Fruit fly (Drosophila melanogaster): ENCODE results near the gene lost.

dm6 chr3R:4453213-4453956 is 50.5 kb downstream of the lost start:
- TF ChIP-seq CG7045 (GFP tag; optimal IDR thresholded peaks at IDR 0.05) = no peak
- peak; percentile 33 for TF ChIP-seq Clk (GFP tag; optimal IDR thresholded peaks at IDR 0.05)
- TF ChIP-seq CG11617 (GFP tag; optimal IDR thresholded peaks at IDR 0.05) = no peak
- peak; percentile 29 for TF ChIP-seq tj (GFP tag; optimal IDR thresholded peaks at IDR 0.05)
- TF ChIP-seq CG1620 (GFP tag; optimal IDR thresholded peaks at IDR 0.05) = no peak
- no peak for TF ChIP-seq CG33017 (tag; optimal IDR thresholded peaks at IDR 0.05)
- TF ChIP-seq bab1 (GFP tag; optimal IDR thresholded peaks at IDR 0.05) = peak; percentile 4
